Fruit fly (Drosophila melanogaster) whole organism, wandering third instar larva: ENCODE data around the gene ppk22.
A peak's percentile ranks its signal among the peaks of the same experiment; 100 is the strongest.

ENCODE experiments used
- Abd-B ChIP-seq: fragments of >200 bp; optimal IDR thresholded peaks from 2 replicates; lab custom pipeline; 2017; ENCODE audit warnings: missing biosample characterization, missing genetic modification characterization
- CG32264 ChIP-seq: fragments of 200-800 bp; sonication (Bioruptor generic); optimal IDR thresholded peaks from 2 replicates; lab custom pipeline; 2016; ENCODE audit warnings: missing biosample characterization, missing genetic modification characterization
- CG9705 ChIP-seq: fragments of 200-800 bp; sonication (Bioruptor generic); optimal IDR thresholded peaks from 2 replicates; lab custom pipeline; 2018; ENCODE audit warnings: missing biosample characterization, mild to moderate bottlenecking, missing genetic modification characterization
- CrebA ChIP-seq: fragments of 200-800 bp; sonication (Bioruptor generic); optimal IDR thresholded peaks from 2 replicates; lab custom pipeline; 2016; ENCODE audit warnings: missing biosample characterization, mild to moderate bottlenecking, missing genetic modification characterization, borderline replicate concordance
- Dfd ChIP-seq: fragments of >200 bp; optimal IDR thresholded peaks from 2 replicates; lab custom pipeline; 2017; ENCODE audit warnings: missing biosample characterization, missing genetic modification characterization
- Dif ChIP-seq: fragments of 200-275, 200-300 bp; sonication (Bioruptor generic); optimal IDR thresholded peaks from 2 replicates; lab custom pipeline; 2018; ENCODE audit warnings: missing biosample characterization, missing genetic modification characterization; ENCODE audit not compliant: partially characterized antibody
- GATAd ChIP-seq: sonication (Bioruptor generic); optimal IDR thresholded peaks from 2 replicates; lab custom pipeline; 2016; ENCODE audit warnings: missing biosample characterization, missing genetic modification characterization
- HLH106 ChIP-seq: fragments of 200-800 bp; optimal IDR thresholded peaks from 3 replicates; lab custom pipeline; 2019; ENCODE audit warnings: missing biosample characterization, mild to moderate bottlenecking, missing genetic modification characterization, moderate library complexity
- Hnf4 ChIP-seq: fragments of 200-800 bp; sonication (Bioruptor generic); optimal IDR thresholded peaks from 2 replicates; lab custom pipeline; 2016; ENCODE audit warnings: missing biosample characterization, mild to moderate bottlenecking, missing genetic modification characterization
- Hr78 ChIP-seq: fragments of >200 bp; optimal IDR thresholded peaks from 2 replicates; lab custom pipeline; 2017; ENCODE audit warnings: missing biosample characterization, missing genetic modification characterization
- Hr83 ChIP-seq: fragments of 200-300 bp; sonication (Bioruptor generic); optimal IDR thresholded peaks from 2 replicates; lab custom pipeline; 2016; ENCODE audit warnings: missing biosample characterization, mild to moderate bottlenecking, missing genetic modification characterization, moderate library complexity; ENCODE audit not compliant: poor library complexity, severe bottlenecking
- Jra ChIP-seq: sonication (Bioruptor generic); optimal IDR thresholded peaks from 2 replicates; lab custom pipeline; 2016; ENCODE audit warnings: missing biosample characterization, missing genetic modification characterization
- Mio ChIP-seq: sonication (Bioruptor generic); optimal IDR thresholded peaks from 2 replicates; lab custom pipeline; 2016; ENCODE audit warnings: missing biosample characterization, missing genetic modification characterization
- Myc ChIP-seq: fragments of >200 bp; optimal IDR thresholded peaks from 2 replicates; lab custom pipeline; 2017
- N ChIP-seq: fragments of >200 bp; optimal IDR thresholded peaks from 2 replicates; lab custom pipeline; 2018; ENCODE audit warnings: missing biosample characterization, missing external identifiers, missing genetic modification characterization
- OdsH ChIP-seq: fragments of 200-800 bp; sonication (Bioruptor generic); optimal IDR thresholded peaks from 2 replicates; lab custom pipeline; 2016; ENCODE audit warnings: missing biosample characterization, mild to moderate bottlenecking, missing genetic modification characterization
- Rel ChIP-seq, 2 experiments: fragments of 200-800 bp; sonication (Bioruptor generic) in 1 of 2; optimal IDR thresholded peaks; 2 replicates in 1 of 2; 3 replicates in 1 of 2; lab custom pipeline; 2016 to 2019; ENCODE audit warnings: mild to moderate bottlenecking in 2 of 2, missing biosample characterization in 2 of 2, missing genetic modification characterization in 2 of 2, moderate library complexity in 1 of 2
- Sp1 ChIP-seq: fragments of 200-800 bp; sonication (Bioruptor generic); optimal IDR thresholded peaks from 3 replicates; lab custom pipeline; 2019; ENCODE audit warnings: missing biosample characterization, mild to moderate bottlenecking, missing genetic modification characterization, moderate library complexity
- Vsx2 ChIP-seq: fragments of 200-300, 225-300 bp; sonication (Bioruptor generic); optimal IDR thresholded peaks from 2 replicates; lab custom pipeline; 2018; ENCODE audit warnings: missing biosample characterization, missing genetic modification characterization; ENCODE audit not compliant: partially characterized antibody
- br ChIP-seq: fragments of 200-800 bp; sonication (Bioruptor generic); optimal IDR thresholded peaks from 2 replicates; lab custom pipeline; 2016; ENCODE audit warnings: missing biosample characterization, missing genetic modification characterization
- brk ChIP-seq: fragments of 200-800 bp; sonication (Bioruptor generic); optimal IDR thresholded peaks from 2 replicates; lab custom pipeline; 2016; ENCODE audit warnings: missing biosample characterization, mild to moderate bottlenecking, missing genetic modification characterization
- dl ChIP-seq, 2 experiments: fragments of 175-275, 200-275 bp in 1 of 2; fragments of 200-275 bp in 1 of 2; sonication (Bioruptor generic); optimal IDR thresholded peaks; lab custom pipeline; 2018; ENCODE audit warnings: mild to moderate bottlenecking in 2 of 2, missing biosample characterization in 2 of 2, missing genetic modification characterization in 2 of 2, moderate library complexity in 2 of 2; ENCODE audit not compliant: partially characterized antibody in 2 of 2, insufficient read depth in 1 of 2
- dmrt93B ChIP-seq: fragments of 200-800 bp; sonication (Bioruptor generic); optimal IDR thresholded peaks from 2 replicates; lab custom pipeline; 2018; ENCODE audit warnings: missing biosample characterization, mild to moderate bottlenecking, missing genetic modification characterization
- dsf ChIP-seq: sonication (Bioruptor generic); optimal IDR thresholded peaks from 2 replicates; lab custom pipeline; 2016; ENCODE audit warnings: missing biosample characterization, missing genetic modification characterization, borderline replicate concordance
- ey ChIP-seq: fragments of 200-800 bp; sonication (Bioruptor generic); optimal IDR thresholded peaks from 2 replicates; lab custom pipeline; 2016; ENCODE audit warnings: missing biosample characterization, missing genetic modification characterization
- foxo ChIP-seq, 2 experiments: fragments of 200-800 bp; sonication (Bioruptor generic); optimal IDR thresholded peaks; 2 replicates in 1 of 2; 3 replicates in 1 of 2; lab custom pipeline; 2016 to 2017; ENCODE audit warnings: missing biosample characterization in 2 of 2, missing genetic modification characterization in 2 of 2
- fru ChIP-seq: fragments of 200-800 bp; sonication (Bioruptor generic); optimal IDR thresholded peaks from 3 replicates; lab custom pipeline; 2016; ENCODE audit warnings: missing biosample characterization, mild to moderate bottlenecking, missing genetic modification characterization
- h ChIP-seq: fragments of 200-800 bp; sonication (Bioruptor generic); optimal IDR thresholded peaks from 3 replicates; lab custom pipeline; 2016; ENCODE audit warnings: missing biosample characterization, mild to moderate bottlenecking, missing genetic modification characterization
- jim ChIP-seq: fragments of 175-275, 200-325 bp; sonication (Bioruptor generic); optimal IDR thresholded peaks from 2 replicates; lab custom pipeline; 2016; ENCODE audit warnings: missing biosample characterization, mild to moderate bottlenecking, missing genetic modification characterization
- lola ChIP-seq: fragments of >200 bp; optimal IDR thresholded peaks from 2 replicates; lab custom pipeline; 2017; ENCODE audit warnings: missing biosample characterization, missing genetic modification characterization
- pan ChIP-seq: fragments of >200 bp; optimal IDR thresholded peaks from 2 replicates; lab custom pipeline; 2017
- psq ChIP-seq: fragments of 200-800 bp; sonication (Bioruptor generic); optimal IDR thresholded peaks from 3 replicates; lab custom pipeline; 2017; ENCODE audit warnings: missing biosample characterization, mild to moderate bottlenecking, missing genetic modification characterization, moderate library complexity
- rgr ChIP-seq: fragments of 200-800 bp; sonication (Bioruptor generic); optimal IDR thresholded peaks from 3 replicates; lab custom pipeline; 2016; ENCODE audit warnings: missing biosample characterization, mild to moderate bottlenecking, missing genetic modification characterization
- sage ChIP-seq: fragments of 200-800 bp; sonication (Bioruptor generic); optimal IDR thresholded peaks from 2 replicates; lab custom pipeline; 2016; ENCODE audit warnings: missing biosample characterization, mild to moderate bottlenecking, missing genetic modification characterization
- sv ChIP-seq: fragments of 200-800 bp; sonication (Bioruptor generic); optimal IDR thresholded peaks from 3 replicates; lab custom pipeline; 2016; ENCODE audit warnings: missing biosample characterization, missing genetic modification characterization
- tai ChIP-seq: sonication (Bioruptor generic); optimal IDR thresholded peaks from 2 replicates; lab custom pipeline; 2016; ENCODE audit warnings: missing biosample characterization, missing genetic modification characterization
- usp ChIP-seq: fragments of >200 bp; optimal IDR thresholded peaks from 2 replicates; lab custom pipeline; 2017; ENCODE audit warnings: missing biosample characterization, missing genetic modification characterization
- woc ChIP-seq: sonication (Bioruptor generic); optimal IDR thresholded peaks from 2 replicates; lab custom pipeline; 2016; ENCODE audit warnings: missing biosample characterization, mild to moderate bottlenecking, missing genetic modification characterization

Gene ppk22

dm6 chr3R:24878655-24879054 lies 19.1 kb upstream of the ppk22 start:
- TF ChIP-seq dmrt93B (GFP tag; lab: Kevin White, UChicago) (no peak), pan (no peak), HLH106 (tag; lab: Kevin White, UChicago) (no peak), Rel (GFP tag; optimal IDR thresholded peaks at IDR 0.05; lab: Kevin White, UChicago) (no peak), Rel (tag; optimal IDR thresholded peaks at IDR 0.05; lab: Kevin White, UChicago) (peak; percentile 73)

dm6 chr3R:24876843-24877457 lies 17.3 kb upstream of the ppk22 start, which contains the start of the genes CG11089 and CG31381:
CG11089 (plus strand) TSS chr3R:24877045.
CG31381 (plus strand) TSS chr3R:24877045.
- TF ChIP-seq Myc (lab: Kevin White, UChicago) = peak; percentile 54
- TF ChIP-seq CG9705 (GFP tag; lab: Kevin White, UChicago) = no peak
- no peak for TF ChIP-seq Rel (GFP tag; optimal IDR thresholded peaks at IDR 0.05; lab: Kevin White, UChicago)
- peak; percentile 99 for TF ChIP-seq Rel (tag; optimal IDR thresholded peaks at IDR 0.05; lab: Kevin White, UChicago)

DNA sequence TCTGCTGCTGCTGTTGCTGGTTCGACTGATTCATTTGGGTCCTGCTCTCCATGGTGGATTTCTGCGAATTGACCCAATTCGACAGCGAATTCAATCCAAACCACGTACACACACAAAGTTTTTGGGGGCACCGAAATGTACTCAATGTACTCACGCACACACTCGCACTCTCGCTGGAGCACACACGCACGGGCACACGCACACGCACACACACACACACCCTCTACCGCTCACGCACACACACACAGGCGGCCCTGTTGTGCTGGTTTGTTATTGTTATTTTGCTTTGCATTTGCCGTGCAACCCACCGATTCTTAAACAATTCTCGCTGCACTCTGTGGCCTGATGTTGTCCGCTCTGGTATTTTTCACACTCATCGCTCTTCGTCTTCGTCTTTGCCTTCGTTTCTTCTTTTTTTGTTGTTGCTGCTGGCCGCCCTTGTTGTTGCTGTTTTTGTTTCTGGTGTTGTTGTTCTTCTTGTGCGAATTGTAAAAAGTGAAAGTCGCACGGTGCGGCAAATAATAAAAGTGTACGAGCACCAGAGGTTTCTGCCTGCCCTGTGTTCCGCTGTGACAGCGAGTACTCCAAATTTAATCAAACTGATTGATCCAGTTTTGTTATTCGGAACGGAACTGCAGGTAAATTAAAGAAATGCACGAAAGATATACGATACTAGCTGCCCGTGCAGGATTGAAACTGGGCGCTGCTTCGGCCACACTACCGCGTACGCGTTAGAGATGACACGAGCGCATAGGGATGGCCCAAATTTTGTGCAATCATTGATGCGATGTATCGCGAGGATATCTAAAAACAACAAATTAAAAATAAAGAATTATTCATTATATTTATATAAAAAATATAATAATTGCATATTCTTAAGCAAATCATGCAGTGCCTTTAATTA lies 16.6 kb upstream of the ppk22 start, which contains the start of gene CG3744:
Gene CG3744, minus strand, starts transcription at position 716 of the 904 bp plus-strand sequence.
- TF ChIP-seq OdsH (GFP tag; lab: Kevin White, UChicago) = peak; percentile 61
- TF ChIP-seq psq = peak; percentile 72
- TF ChIP-seq Sp1 = peak; percentile 81
- peak; percentile 90 for TF ChIP-seq HLH106 (tag; lab: Kevin White, UChicago)
- peak; percentile 81 for TF ChIP-seq rgr (GFP tag; lab: Kevin White, UChicago)
- peak; percentile 88 for TF ChIP-seq woc (GFP tag; lab: Kevin White, UChicago)
- TF ChIP-seq Dfd (GFP tag; lab: Kevin White, UChicago) = no peak
- TF ChIP-seq dmrt93B (GFP tag; lab: Kevin White, UChicago) = peak; percentile 78
- peak; percentile 57 for TF ChIP-seq br (GFP tag; lab: Kevin White, UChicago)
- no peak for TF ChIP-seq usp (GFP tag; lab: Kevin White, UChicago)
- TF ChIP-seq CG32264 (GFP tag; lab: Kevin White, UChicago) = no peak
- TF ChIP-seq Dif (GFP tag; lab: Kevin White, UChicago) = no peak
- TF ChIP-seq Hr78 = no peak
- TF ChIP-seq GATAd (GFP tag; lab: Kevin White, UChicago) = peak; percentile 53
- peak; percentile 96 for TF ChIP-seq Hr83
- no peak for TF ChIP-seq Mio
- TF ChIP-seq N = peak; percentile 70
- no peak for TF ChIP-seq CrebA (GFP tag; lab: Kevin White, UChicago)
- TF ChIP-seq Hnf4 (GFP tag; lab: Kevin White, UChicago) = no peak
- no peak for TF ChIP-seq Myc (lab: Kevin White, UChicago)
- TF ChIP-seq brk (GFP tag; lab: Kevin White, UChicago) = no peak
- peak; percentile 54 for TF ChIP-seq jim (GFP tag; lab: Kevin White, UChicago)
- TF ChIP-seq Jra (GFP tag; lab: Kevin White, UChicago) = no peak
- TF ChIP-seq fru (GFP tag; lab: Kevin White, UChicago) = peak; percentile 59
- TF ChIP-seq pan = no peak
- no peak for TF ChIP-seq sage (GFP tag; lab: Kevin White, UChicago)
- peak; percentile 84 for TF ChIP-seq CG9705 (GFP tag; lab: Kevin White, UChicago)
- no peak for TF ChIP-seq dsf (GFP tag; lab: Kevin White, UChicago)
- TF ChIP-seq sv = peak; percentile 86
- no peak for TF ChIP-seq tai (GFP tag; lab: Kevin White, UChicago)
- TF ChIP-seq Vsx2 (GFP tag; lab: Kevin White, UChicago) = no peak
- peak; percentile 78 for TF ChIP-seq h
- peak; percentile 68 for TF ChIP-seq ey (GFP tag; lab: Kevin White, UChicago)
- peak in 1 of 2 experiments; percentile 87 for TF ChIP-seq foxo (GFP tag; optimal IDR thresholded peaks at IDR 0.05; lab: Kevin White, UChicago)
- no peak for TF ChIP-seq Rel (GFP tag; optimal IDR thresholded peaks at IDR 0.05; lab: Kevin White, UChicago)
- TF ChIP-seq Rel (tag; optimal IDR thresholded peaks at IDR 0.05; lab: Kevin White, UChicago) = no peak
- TF ChIP-seq Abd-B (GFP tag; lab: Kevin White, UChicago) = no peak
- no peak for TF ChIP-seq dl (GFP tag; optimal IDR thresholded peaks at IDR 0.05; lab: Kevin White, UChicago; ENCODE audit: insufficient read depth in 1 of 2, partially characterized antibody in 2 of 2)
- no peak for TF ChIP-seq lola (GFP tag; lab: Kevin White, UChicago)
